Worm (Caenorhabditis elegans) whole organism, midembryonic: ENCODE measurements around the gene dep-1.

Experiments used
- med-1 ChIP-seq: sonication (generic microtip); optimal IDR thresholded peaks from 2 replicates; lab custom pipeline; 2017; ENCODE audit warnings: missing genetic modification characterization, mild to moderate bottlenecking, missing compliant biosample characterization, antibody characterized with exemption, missing genetic modification reagents; ENCODE audit not compliant: insufficient read depth
- ref-1 ChIP-seq: fragments of 200-800 bp; sonication (Bioruptor generic); conservative IDR thresholded peaks from 2 replicates; pipeline ENCODE4 v1.3.6; 2022; ENCODE audit warnings: missing genetic modification reagents, missing genetic modification characterization, missing compliant biosample characterization

DNA sequence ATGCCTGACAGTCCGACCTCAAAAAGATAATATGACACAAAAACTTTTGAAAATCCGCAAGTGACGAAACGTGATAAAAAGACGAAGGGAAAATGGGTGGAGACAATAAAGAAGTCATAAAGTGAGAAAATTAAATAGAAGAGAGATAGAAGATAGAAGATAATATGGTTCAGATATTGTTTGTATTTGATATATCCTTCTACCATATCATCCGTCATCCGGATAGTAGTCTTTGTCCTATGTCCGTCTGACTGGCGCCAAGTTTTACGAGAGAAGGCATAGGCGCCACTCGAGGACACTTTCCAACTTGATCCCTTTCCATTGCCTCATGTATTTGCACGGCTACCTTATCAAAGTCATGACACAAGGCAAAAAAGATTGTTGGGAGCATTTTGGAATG is 12.3 kb upstream of the dep-1 start:
- TF ChIP-seq med-1 (GFP tag; lab: Kevin White, UChicago): no peak
- no peak for TF ChIP-seq ref-1 (GFP tag; lab: Robert Waterston, UW)
